Fruit fly (Drosophila melanogaster) whole organism, wandering third instar larva: ENCODE results near the gene VhaM9.7-d.

Experiments used
- Abd-B ChIP-seq: fragments of >200 bp; optimal IDR thresholded peaks from 2 replicates; lab custom pipeline; 2017; ENCODE audit warnings: missing biosample characterization, missing genetic modification characterization
- CrebA ChIP-seq: fragments of 200-800 bp; sonication (Bioruptor generic); optimal IDR thresholded peaks from 2 replicates; lab custom pipeline; 2016; ENCODE audit warnings: missing biosample characterization, mild to moderate bottlenecking, missing genetic modification characterization, borderline replicate concordance
- Dif ChIP-seq: fragments of 200-275, 200-300 bp; sonication (Bioruptor generic); optimal IDR thresholded peaks from 2 replicates; lab custom pipeline; 2018; ENCODE audit warnings: missing biosample characterization, missing genetic modification characterization; ENCODE audit not compliant: partially characterized antibody
- Hr78 ChIP-seq: fragments of >200 bp; optimal IDR thresholded peaks from 2 replicates; lab custom pipeline; 2017; ENCODE audit warnings: missing biosample characterization, missing genetic modification characterization
- Vsx2 ChIP-seq: fragments of 200-300, 225-300 bp; sonication (Bioruptor generic); optimal IDR thresholded peaks from 2 replicates; lab custom pipeline; 2018; ENCODE audit warnings: missing biosample characterization, missing genetic modification characterization; ENCODE audit not compliant: partially characterized antibody
- foxo ChIP-seq, 2 experiments: fragments of 200-800 bp; sonication (Bioruptor generic); optimal IDR thresholded peaks; 2 replicates in 1 of 2; 3 replicates in 1 of 2; lab custom pipeline; 2016 to 2017; ENCODE audit warnings: missing biosample characterization in 2 of 2, missing genetic modification characterization in 2 of 2
- fru ChIP-seq: fragments of 200-800 bp; sonication (Bioruptor generic); optimal IDR thresholded peaks from 3 replicates; lab custom pipeline; 2016; ENCODE audit warnings: missing biosample characterization, mild to moderate bottlenecking, missing genetic modification characterization
- h ChIP-seq: fragments of 200-800 bp; sonication (Bioruptor generic); optimal IDR thresholded peaks from 3 replicates; lab custom pipeline; 2016; ENCODE audit warnings: missing biosample characterization, mild to moderate bottlenecking, missing genetic modification characterization
- pan ChIP-seq: fragments of >200 bp; optimal IDR thresholded peaks from 2 replicates; lab custom pipeline; 2017
- psq ChIP-seq: fragments of 200-800 bp; sonication (Bioruptor generic); optimal IDR thresholded peaks from 3 replicates; lab custom pipeline; 2017; ENCODE audit warnings: missing biosample characterization, mild to moderate bottlenecking, missing genetic modification characterization, moderate library complexity
- sage ChIP-seq: fragments of 200-800 bp; sonication (Bioruptor generic); optimal IDR thresholded peaks from 2 replicates; lab custom pipeline; 2016; ENCODE audit warnings: missing biosample characterization, mild to moderate bottlenecking, missing genetic modification characterization

DNA sequence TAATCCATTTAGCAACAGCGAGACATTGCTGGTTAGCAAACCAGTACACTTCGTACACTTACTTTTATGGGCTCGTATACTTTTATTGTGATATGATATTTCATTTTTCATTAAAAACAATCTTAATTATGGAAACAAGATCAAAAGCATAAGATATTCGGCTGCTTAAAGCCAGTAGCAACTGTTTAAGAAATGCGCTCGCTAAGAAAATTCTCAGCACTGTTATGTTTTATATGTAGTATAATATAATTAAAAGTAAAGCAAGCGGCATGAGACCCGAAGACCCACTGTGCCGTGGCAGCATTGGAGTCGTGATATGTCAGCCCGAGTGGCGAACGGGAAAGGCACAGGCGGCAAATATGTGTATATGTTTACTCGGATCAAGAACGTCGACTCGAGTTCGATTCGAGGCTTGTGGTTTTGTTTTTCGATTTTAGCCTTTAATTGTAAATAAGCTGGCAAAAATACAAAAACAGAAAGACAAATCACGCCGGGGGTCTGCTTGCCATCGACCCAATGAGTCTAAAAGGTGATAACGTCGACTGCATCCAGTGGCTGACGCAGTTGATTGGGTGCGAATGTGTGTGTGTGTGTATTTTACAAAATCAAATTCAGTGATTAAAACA lies 44.0 kb downstream of the VhaM9.7-d start:
- no peak for TF ChIP-seq foxo (GFP tag; optimal IDR thresholded peaks at IDR 0.05; lab: Kevin White, UChicago)
- no peak for TF ChIP-seq fru (GFP tag; lab: Kevin White, UChicago)
- TF ChIP-seq CrebA (GFP tag; lab: Kevin White, UChicago), result no peak
- TF ChIP-seq Hr78 (GFP tag; lab: Kevin White, UChicago), result no peak
- TF ChIP-seq psq (GFP tag; lab: Kevin White, UChicago), result no peak
- TF ChIP-seq sage, result no peak
- TF ChIP-seq Abd-B (GFP tag; lab: Kevin White, UChicago), result no peak
- no peak for TF ChIP-seq pan (lab: Kevin White, UChicago)
- no peak for TF ChIP-seq Dif (GFP tag; lab: Kevin White, UChicago)
- no peak for TF ChIP-seq h (GFP tag; lab: Kevin White, UChicago)
- no peak for TF ChIP-seq Vsx2 (GFP tag; lab: Kevin White, UChicago)
